Fruit fly (Drosophila melanogaster): ENCODE results near the gene CG31272.

CG31272 gene

dm6 chr3R:10760966-10761855 is 2.0 kb upstream of the CG31272 start, which contains the start of the genes MED7 and Cap-H2 (continued):
- TF ChIP-seq Bdp1 (GFP tag; optimal IDR thresholded peaks at IDR 0.05) (peak; percentile 70), kni (GFP tag; optimal IDR thresholded peaks at IDR 0.05) (no peak), Meics (GFP tag; optimal IDR thresholded peaks at IDR 0.05) (peak; percentile 72), usp (GFP tag; optimal IDR thresholded peaks at IDR 0.05) (no peak), bcd (GFP tag; optimal IDR thresholded peaks at IDR 0.05) (peak; percentile 64), Mes4 (GFP tag; optimal IDR thresholded peaks at IDR 0.05) (peak; percentile 53), CG3407 (GFP tag; optimal IDR thresholded peaks at IDR 0.05) (peak; percentile 58), D19A (tag; optimal IDR thresholded peaks at IDR 0.05) (no peak), ham (GFP tag; IDR thresholded peaks at IDR 0.05) (peak; percentile 51; the same call in 1 of the 2 replicates), CG6689 (GFP tag; IDR thresholded peaks at IDR 0.05) (peak; percentile 83), CG30431 (GFP tag; optimal IDR thresholded peaks at IDR 0.05) (peak; percentile 52), NfI (GFP tag; optimal IDR thresholded peaks at IDR 0.05) (peak; percentile 74), vnd (GFP tag; IDR thresholded peaks at IDR 0.05; ENCODE audit: partially characterized antibody) (peak; percentile 99), sc (optimal IDR thresholded peaks at IDR 0.05) (no peak), sc (GFP tag; optimal IDR thresholded peaks at IDR 0.05) (peak; percentile 3), D19B (GFP tag; optimal IDR thresholded peaks at IDR 0.05) (peak; percentile 15), CG18476 (GFP tag; optimal IDR thresholded peaks at IDR 0.05) (peak; percentile 78), Usf (GFP tag; optimal IDR thresholded peaks at IDR 0.05) (peak; percentile 57), CG31224 (GFP tag; IDR thresholded peaks at IDR 0.05) (peak; percentile 71), CG8924 (tag; optimal IDR thresholded peaks at IDR 0.05) (peak; percentile 76), CG3995 (GFP tag; optimal IDR thresholded peaks at IDR 0.05) (peak; percentile 100), CG8359 (GFP tag; optimal IDR thresholded peaks at IDR 0.05; ENCODE audit: borderline replicate concordance) (no peak), ewg (GFP tag; optimal IDR thresholded peaks at IDR 0.05) (peak; percentile 59), z (GFP tag; IDR thresholded peaks at IDR 0.05) (no peak), HmgZ (tag; optimal IDR thresholded peaks at IDR 0.05) (peak; percentile 74), Fer1 (GFP tag; optimal IDR thresholded peaks at IDR 0.05) (peak; percentile 70), CG4282 (GFP tag; optimal IDR thresholded peaks at IDR 0.05) (peak; percentile 4), gro (GFP tag; optimal IDR thresholded peaks at IDR 0.05) (peak; percentile 85), crc (GFP tag; optimal IDR thresholded peaks at IDR 0.05) (peak; percentile 25), Bgb (GFP tag; IDR thresholded peaks at IDR 0.05; ENCODE audit: partially characterized antibody) (peak; percentile 95), CG31365 (tag; optimal IDR thresholded peaks at IDR 0.05) (no peak), tio (GFP tag; optimal IDR thresholded peaks at IDR 0.05) (peak; percentile 62), fru (optimal IDR thresholded peaks at IDR 0.05) (no peak), CG32767 (GFP tag; IDR thresholded peaks at IDR 0.05) (0 out of 2 replicates have a peak, but pooled peaks have one; percentile 37), Gug (GFP tag; IDR thresholded peaks at IDR 0.05) (peak; percentile 81), CG16815 (GFP tag; optimal IDR thresholded peaks at IDR 0.05) (peak; percentile 62), cg (GFP tag; optimal IDR thresholded peaks at IDR 0.05) (peak; percentile 85), CG5953 (GFP tag; IDR thresholded peaks at IDR 0.05) (0 out of 2 replicates have a peak, but pooled peaks have one; percentile 59), CG14050 (GFP tag; IDR thresholded peaks at IDR 0.05) (peak; percentile 64), nmo (GFP tag; optimal IDR thresholded peaks at IDR 0.05) (peak; percentile 97), CG6272 (GFP tag; IDR thresholded peaks at IDR 0.05) (peak; percentile 91), CG9817 (tag; optimal IDR thresholded peaks at IDR 0.05) (peak; percentile 84), CG1233 (GFP tag; optimal IDR thresholded peaks at IDR 0.05) (peak; percentile 59), phol (tag; optimal IDR thresholded peaks at IDR 0.05) (peak; percentile 88), Drgx (GFP tag; IDR thresholded peaks at IDR 0.05) (no peak), CG42726 (GFP tag; IDR thresholded peaks at IDR 0.05; ENCODE audit: partially characterized antibody) (peak; percentile 93), eyg (GFP tag; optimal IDR thresholded peaks at IDR 0.05) (no peak), Atf3 (GFP tag; optimal IDR thresholded peaks at IDR 0.05) (peak; percentile 56), CG13894 (tag; optimal IDR thresholded peaks at IDR 0.05) (no peak)

Measured in whole organism, embryonic.